Worm (Caenorhabditis elegans): ENCODE measurements around the gene C30G4.2.

C30G4.2 gene

ce11 chrX:17055836-17056783 is 10.7 kb upstream of the C30G4.2 start:
- TF ChIP-seq snpc-4 (tag; optimal IDR thresholded peaks at IDR 0.05) = peak; percentile 30
- TF ChIP-seq efl-3 (GFP tag; optimal IDR thresholded peaks at IDR 0.05) = no peak
- TF ChIP-seq blmp-1 (tag; optimal IDR thresholded peaks at IDR 0.05) = peak; percentile 21
- TF ChIP-seq nhr-85 (tag) = peak; percentile 78
- TF ChIP-seq lin-15B (tag; optimal IDR thresholded peaks at IDR 0.05) = no peak
- no peak for TF ChIP-seq pax-3 (tag; optimal IDR thresholded peaks at IDR 0.05)
- no peak for TF ChIP-seq ama-1 (optimal IDR thresholded peaks at IDR 0.05)
- no peak for TF ChIP-seq unc-62 (GFP tag; optimal IDR thresholded peaks at IDR 0.05)
- TF ChIP-seq Y116A8C.19 (tag; optimal IDR thresholded peaks at IDR 0.05; ENCODE audit: borderline replicate concordance) = no peak
- TF ChIP-seq nhr-76 (tag; optimal IDR thresholded peaks at IDR 0.05) = no peak
- peak; percentile 56 for TF ChIP-seq elt-2 (tag; optimal IDR thresholded peaks at IDR 0.05)
- TF ChIP-seq fos-1 (tag; optimal IDR thresholded peaks at IDR 0.05) = no peak
- TF ChIP-seq nhr-237 (tag; optimal IDR thresholded peaks at IDR 0.05) = no peak
- no peak for TF ChIP-seq ztf-11 (tag; optimal IDR thresholded peaks at IDR 0.05)
- TF ChIP-seq snu-23 (GFP tag; optimal IDR thresholded peaks at IDR 0.05) = no peak
- no peak for TF ChIP-seq nhr-47 (tag; optimal IDR thresholded peaks at IDR 0.05)
- no peak for TF ChIP-seq fkh-8 (tag; optimal IDR thresholded peaks at IDR 0.05)
- TF ChIP-seq nhr-71 (tag; optimal IDR thresholded peaks at IDR 0.05) = peak; percentile 20
- peak; percentile 41 for TF ChIP-seq lin-14 (GFP tag; optimal IDR thresholded peaks at IDR 0.05)
- no peak for TF ChIP-seq unc-86 (tag; optimal IDR thresholded peaks at IDR 0.05)

ce11 chrX:17055481-17055835 is 10.0 kb upstream of the C30G4.2 start, which contains the start of gene gcy-11:
Gene gcy-11 (minus strand): TSS chrX:17055581.
- TF ChIP-seq nhr-71 (tag; optimal IDR thresholded peaks at IDR 0.05) (peak; percentile 60), F16B12.6 (tag; optimal IDR thresholded peaks at IDR 0.05) (no peak), lsy-2 (tag; optimal IDR thresholded peaks at IDR 0.05) (peak; percentile 15 to 18), egl-13 (tag; optimal IDR thresholded peaks at IDR 0.05) (no peak), ceh-90 (tag; optimal IDR thresholded peaks at IDR 0.05) (no peak), rnt-1 (tag; optimal IDR thresholded peaks at IDR 0.05) (peak; percentile 37), ama-1 (optimal IDR thresholded peaks at IDR 0.05) (no peak), nhr-237 (tag; optimal IDR thresholded peaks at IDR 0.05) (no peak), snu-23 (GFP tag; optimal IDR thresholded peaks at IDR 0.05) (peak; percentile 6), fkh-8 (tag; optimal IDR thresholded peaks at IDR 0.05) (peak; percentile 23), lin-39 (tag; optimal IDR thresholded peaks at IDR 0.05) (peak; percentile 10), pag-3 (tag; optimal IDR thresholded peaks at IDR 0.05; ENCODE audit: borderline replicate concordance, insufficient read depth) (no peak), C16A3.4 (tag; optimal IDR thresholded peaks at IDR 0.05) (no peak)

- no peak for TF ChIP-seq sup-37 (GFP tag; optimal IDR thresholded peaks at IDR 0.05)
- no peak for TF ChIP-seq ces-1 (GFP tag; optimal IDR thresholded peaks at IDR 0.05)
- TF ChIP-seq hlh-17 (GFP tag; optimal IDR thresholded peaks at IDR 0.05; ENCODE audit: borderline replicate concordance) = no peak
- TF ChIP-seq nhr-19 (GFP tag; conservative IDR thresholded peaks at IDR 0.05) = 0 out of 2 replicates have a peak, but pooled peaks have one; percentile 14
- TF ChIP-seq nhr-28 (tag; optimal IDR thresholded peaks at IDR 0.05) = no peak
- no peak for TF ChIP-seq ztf-4 (tag; optimal IDR thresholded peaks at IDR 0.05)
- peak in 2 of 6 experiments; percentile 22 to 64 for TF ChIP-seq elt-3 (tag; optimal IDR thresholded peaks at IDR 0.05)
- TF ChIP-seq mef-2 (tag; optimal IDR thresholded peaks at IDR 0.05) = no peak
- no peak for TF ChIP-seq unc-98 (GFP tag; IDR thresholded peaks at IDR 0.05)
- no peak for TF ChIP-seq mab-9 (GFP tag; IDR thresholded peaks at IDR 0.05)
- TF ChIP-seq nhr-85 (tag) = peak; percentile 68
- TF ChIP-seq Y116A8C.19 (tag; optimal IDR thresholded peaks at IDR 0.05; ENCODE audit: borderline replicate concordance) = no peak
- peak in 1 of 2 experiments; percentile 0 for TF ChIP-seq lsy-2 (tag; optimal IDR thresholded peaks at IDR 0.05)
- TF ChIP-seq vab-15 (tag; optimal IDR thresholded peaks at IDR 0.05) = no peak
- TF ChIP-seq lin-39 (tag; optimal IDR thresholded peaks at IDR 0.05) = no peak
- no peak for TF ChIP-seq jun-1 (tag; optimal IDR thresholded peaks at IDR 0.05)
- no peak for TF ChIP-seq aha-1 (tag; optimal IDR thresholded peaks at IDR 0.05)
- TF ChIP-seq swsn-7 (tag; optimal IDR thresholded peaks at IDR 0.05) = no peak
- no peak for TF ChIP-seq unc-62 (GFP tag; optimal IDR thresholded peaks at IDR 0.05)
- TF ChIP-seq lin-13 (GFP tag; optimal IDR thresholded peaks at IDR 0.05) = peak; percentile 30
- TF ChIP-seq nhr-20 (tag; optimal IDR thresholded peaks at IDR 0.05) = peak; percentile 46
- TF ChIP-seq aly-2 (tag; optimal IDR thresholded peaks at IDR 0.05) = no peak
- peak; percentile 18 for TF ChIP-seq snu-23 (GFP tag; optimal IDR thresholded peaks at IDR 0.05)
- peak; percentile 88 for TF ChIP-seq blmp-1 (tag; optimal IDR thresholded peaks at IDR 0.05)
- TF ChIP-seq zag-1 (tag; optimal IDR thresholded peaks at IDR 0.05) = no peak
- TF ChIP-seq elt-2 (tag; optimal IDR thresholded peaks at IDR 0.05) = no peak
- peak; percentile 43 for TF ChIP-seq nhr-90 (tag; optimal IDR thresholded peaks at IDR 0.05; ENCODE audit: poor library complexity)
These were observed 8.7 kb upstream of the C30G4.2 start for ce11 chrX:17054121-17054520.

Measured in whole organism, L1 larva.